Fruit fly (Drosophila melanogaster): Measurements from ENCODE around the gene CG13901.

Gene CG13901

dm6 chr3L:884239-884638 lies 46.6 kb upstream of the CG13901 start (continued):
- TF ChIP-seq Dip2 (GFP tag; IDR thresholded peaks at IDR 0.05) (no peak), CG9215 (GFP tag; IDR thresholded peaks at IDR 0.05) (no peak; the same call in 1 of the 2 replicates), br (optimal IDR thresholded peaks at IDR 0.05) (no peak), psq (GFP tag; optimal IDR thresholded peaks at IDR 0.05) (no peak), CG11456 (GFP tag; IDR thresholded peaks at IDR 0.05) (0 out of 3 replicates have a peak, but pooled peaks have one; percentile 4), gem (tag; optimal IDR thresholded peaks at IDR 0.05) (no peak), CG18764 (GFP tag; optimal IDR thresholded peaks at IDR 0.05) (no peak), gcm (GFP tag; optimal IDR thresholded peaks at IDR 0.05) (no peak), Oaz (GFP tag; IDR thresholded peaks at IDR 0.05) (no peak), CG6654 (GFP tag; optimal IDR thresholded peaks at IDR 0.05) (no peak), CG9797 (GFP tag; optimal IDR thresholded peaks at IDR 0.05) (no peak), ac (GFP tag; optimal IDR thresholded peaks at IDR 0.05) (no peak), ap (GFP tag; IDR thresholded peaks at IDR 0.05) (no peak), CHES-1-like (GFP tag; optimal IDR thresholded peaks at IDR 0.05) (no peak), NFAT (GFP tag; IDR thresholded peaks at IDR 0.05) (no peak), chm (GFP tag; IDR thresholded peaks at IDR 0.05) (no peak), CG7839 (tag; optimal IDR thresholded peaks at IDR 0.05) (no peak), caup (GFP tag; optimal IDR thresholded peaks at IDR 0.05; ENCODE audit: severe bottlenecking) (peak; percentile 28), repo (GFP tag; optimal IDR thresholded peaks at IDR 0.05) (no peak), CG11093 (GFP tag; IDR thresholded peaks at IDR 0.05) (no peak), cg (GFP tag; optimal IDR thresholded peaks at IDR 0.05) (no peak), NK7.1 (GFP tag; optimal IDR thresholded peaks at IDR 0.05) (no peak), chn (GFP tag; optimal IDR thresholded peaks at IDR 0.05) (no peak), Ets97D (GFP tag; optimal IDR thresholded peaks at IDR 0.05) (no peak), fru (optimal IDR thresholded peaks at IDR 0.05) (no peak), pan (optimal IDR thresholded peaks at IDR 0.05) (no peak), pan (GFP tag; optimal IDR thresholded peaks at IDR 0.05 in 1 of 2, IDR thresholded peaks at IDR 0.05 in 1 of 2) (peak in 1 of 2 experiments; percentile 27), PHDP (tag; optimal IDR thresholded peaks at IDR 0.05) (no peak), CG43689 (GFP tag; IDR thresholded peaks at IDR 0.05) (no peak), Doc3 (GFP tag; IDR thresholded peaks at IDR 0.05; ENCODE audit: partially characterized antibody) (no peak), CG4854 (GFP tag; optimal IDR thresholded peaks at IDR 0.05) (no peak), tx (GFP tag; optimal IDR thresholded peaks at IDR 0.05) (no peak), MBD-R2 (GFP tag; IDR thresholded peaks at IDR 0.05) (0 out of 2 replicates have a peak, but pooled peaks have one; percentile 16), eyg (GFP tag; optimal IDR thresholded peaks at IDR 0.05) (no peak), CG4617 (GFP tag; optimal IDR thresholded peaks at IDR 0.05; ENCODE audit: borderline replicate concordance) (no peak), vvl (GFP tag; IDR thresholded peaks at IDR 0.05) (peak; percentile 30; the same call in 1 of the 2 replicates), BtbVII (GFP tag; optimal IDR thresholded peaks at IDR 0.05) (no peak), CG32532 (GFP tag; IDR thresholded peaks at IDR 0.05) (peak; percentile 58), CG15601 (tag; optimal IDR thresholded peaks at IDR 0.05) (no peak), sens (GFP tag) (no peak), Rfx (GFP tag; IDR thresholded peaks at IDR 0.05) (peak; percentile 66), CG5953 (GFP tag; IDR thresholded peaks at IDR 0.05) (no peak), CG9932 (GFP tag; IDR thresholded peaks at IDR 0.05) (peak; percentile 23; the same call in 1 of the 2 replicates), ato (GFP tag; IDR thresholded peaks at IDR 0.05; ENCODE audit: partially characterized antibody) (no peak), CG10147 (GFP tag; optimal IDR thresholded peaks at IDR 0.05) (no peak), CG11398 (GFP tag; optimal IDR thresholded peaks at IDR 0.05) (no peak), Lpt (GFP tag; optimal IDR thresholded peaks at IDR 0.05) (no peak), vnd (GFP tag; IDR thresholded peaks at IDR 0.05; ENCODE audit: partially characterized antibody) (no peak), bigmax (GFP tag; optimal IDR thresholded peaks at IDR 0.05) (no peak), CG6854 (GFP tag; optimal IDR thresholded peaks at IDR 0.05) (no peak), CG8359 (GFP tag; optimal IDR thresholded peaks at IDR 0.05; ENCODE audit: borderline replicate concordance) (no peak), trh (GFP tag; optimal IDR thresholded peaks at IDR 0.05) (no peak), CG3281 (GFP tag; optimal IDR thresholded peaks at IDR 0.05) (peak; percentile 15)

Data from whole organism, embryonic.